Fruit fly (Drosophila melanogaster) whole organism, adult: ENCODE data around the gene IntS14.
A peak's percentile ranks its signal among the peaks of the same experiment; 100 is the strongest.

Source experiments
- CG11617 ChIP-seq: fragments of 200-800 bp; sonication (Bioruptor generic); optimal IDR thresholded peaks from 2 replicates; lab custom pipeline; 2017; ENCODE audit warnings: mild to moderate bottlenecking, missing biosample characterization, missing genetic modification reagents, missing genetic modification characterization
- CG12768 ChIP-seq: fragments of 200-800 bp; sonication (Bioruptor generic); optimal IDR thresholded peaks from 2 replicates; lab custom pipeline; 2017; ENCODE audit warnings: missing biosample characterization, missing genetic modification characterization, mild to moderate bottlenecking, moderate library complexity, missing genetic modification reagents
- CG14711 ChIP-seq: fragments of 200-800 bp; sonication (Bioruptor generic); optimal IDR thresholded peaks from 2 replicates; lab custom pipeline; 2018; ENCODE audit warnings: missing biosample characterization, mild to moderate bottlenecking, missing genetic modification characterization, moderate library complexity
- CG1620 ChIP-seq: fragments of 200-800 bp; sonication (Bioruptor generic); optimal IDR thresholded peaks from 2 replicates; lab custom pipeline; 2016; ENCODE audit warnings: missing biosample characterization, missing genetic modification characterization
- CG33017 ChIP-seq: fragments of 200-800 bp; sonication (Bioruptor generic); optimal IDR thresholded peaks from 2 replicates; lab custom pipeline; 2018; ENCODE audit warnings: missing biosample characterization, mild to moderate bottlenecking, missing genetic modification characterization, moderate library complexity
- CG5204 ChIP-seq: fragments of 200-800 bp; sonication (Bioruptor generic); optimal IDR thresholded peaks from 2 replicates; lab custom pipeline; 2016; ENCODE audit warnings: missing biosample characterization, missing genetic modification characterization
- CG7045 ChIP-seq: fragments of 200-800 bp; sonication (Bioruptor generic); optimal IDR thresholded peaks from 2 replicates; lab custom pipeline; 2017; ENCODE audit warnings: missing biosample characterization, mild to moderate bottlenecking, missing genetic modification characterization
- CG7101 ChIP-seq: fragments of 200-800 bp; sonication (Bioruptor generic); optimal IDR thresholded peaks from 2 replicates; lab custom pipeline; 2018; ENCODE audit warnings: missing biosample characterization, mild to moderate bottlenecking, missing genetic modification characterization, moderate library complexity
- Clk ChIP-seq: fragments of 200-800 bp; sonication (Bioruptor generic); optimal IDR thresholded peaks from 2 replicates; lab custom pipeline; 2017; ENCODE audit warnings: missing biosample characterization, missing genetic modification characterization
- Crg-1 ChIP-seq: fragments of 200-800 bp; sonication (Bioruptor generic); optimal IDR thresholded peaks from 2 replicates; lab custom pipeline; 2016; ENCODE audit warnings: missing biosample characterization, missing genetic modification characterization
- Hr96 ChIP-seq: fragments of 200-800 bp; sonication (Bioruptor generic); optimal IDR thresholded peaks from 2 replicates; lab custom pipeline; 2016; ENCODE audit warnings: missing biosample characterization, missing genetic modification characterization
- Mnt ChIP-seq: fragments of 200-800 bp; sonication (Bioruptor generic); optimal IDR thresholded peaks from 2 replicates; lab custom pipeline; 2016; ENCODE audit warnings: missing biosample characterization, mild to moderate bottlenecking, missing genetic modification characterization
- bab1 ChIP-seq: fragments of 200-800 bp; sonication (Bioruptor generic); optimal IDR thresholded peaks from 3 replicates; lab custom pipeline; 2019; ENCODE audit warnings: missing biosample characterization, mild to moderate bottlenecking, missing genetic modification characterization, moderate library complexity
- cic ChIP-seq: fragments of 200-800 bp; sonication (Bioruptor generic); optimal IDR thresholded peaks from 2 replicates; lab custom pipeline; 2017; ENCODE audit warnings: missing biosample characterization, mild to moderate bottlenecking, missing genetic modification characterization, moderate library complexity
- cnc ChIP-seq, 2 experiments: fragments of >200 bp; optimal IDR thresholded peaks; 2 replicates each; lab custom pipeline; 2017
- kay ChIP-seq: fragments of 200-800 bp; sonication (Bioruptor generic); peaks from one replicate; lab custom pipeline; 2016; ENCODE audit warnings: missing biosample characterization, missing genetic modification characterization, borderline replicate concordance
- ovo ChIP-seq: fragments of 200-800 bp; sonication (Bioruptor generic); optimal IDR thresholded peaks from 2 replicates; lab custom pipeline; 2016; ENCODE audit warnings: missing biosample characterization, missing genetic modification characterization
- pad ChIP-seq: fragments of 200-800 bp; sonication (Bioruptor generic); optimal IDR thresholded peaks from 3 replicates; lab custom pipeline; 2017; ENCODE audit warnings: missing biosample characterization, missing genetic modification characterization, mild to moderate bottlenecking, moderate library complexity, missing genetic modification reagents
- tj ChIP-seq: fragments of 200-800 bp; sonication (Bioruptor generic); optimal IDR thresholded peaks from 3 replicates; lab custom pipeline; 2017; ENCODE audit warnings: missing biosample characterization, mild to moderate bottlenecking, missing genetic modification characterization, moderate library complexity
- toe ChIP-seq: fragments of 200-800 bp; sonication (Bioruptor generic); optimal IDR thresholded peaks from 2 replicates; lab custom pipeline; 2016; ENCODE audit warnings: missing biosample characterization, missing genetic modification characterization

The IntS14 gene

DNA sequence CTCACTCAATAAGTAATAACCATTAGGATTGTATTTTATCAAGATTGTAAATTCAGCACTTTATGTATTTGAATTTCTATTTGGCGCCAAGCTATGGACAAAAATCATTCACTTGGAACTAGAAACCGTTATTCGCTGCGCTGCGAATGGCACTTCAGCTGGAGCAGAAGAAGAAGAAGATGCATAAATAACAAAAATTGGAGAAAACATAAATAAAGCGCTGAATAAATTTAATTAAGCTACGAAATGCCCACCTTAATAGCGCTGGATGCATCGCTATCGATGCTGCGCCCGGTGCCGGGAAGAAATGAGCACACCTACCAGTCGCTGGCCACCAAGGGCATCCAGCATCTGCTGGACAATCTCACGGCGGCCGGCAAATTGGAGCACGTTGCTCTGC is at the start of gene IntS14:
IntS14 (plus strand) TSS at position 150 of the 400 bp plus-strand sequence.
- TF ChIP-seq CG11617 (GFP tag; lab: Kevin White, UChicago) (no peak), cic (no peak), Clk (no peak), tj (GFP tag; lab: Kevin White, UChicago) (peak; percentile 88), ovo (peak; percentile 92), CG33017 (tag; lab: Kevin White, UChicago) (no peak), CG1620 (GFP tag; lab: Kevin White, UChicago) (no peak), Mnt (GFP tag; lab: Kevin White, UChicago) (no peak), cnc (optimal IDR thresholded peaks at IDR 0.05; lab: Kevin White, UChicago) (no peak), bab1 (GFP tag; lab: Kevin White, UChicago) (peak; percentile 13)

DNA sequence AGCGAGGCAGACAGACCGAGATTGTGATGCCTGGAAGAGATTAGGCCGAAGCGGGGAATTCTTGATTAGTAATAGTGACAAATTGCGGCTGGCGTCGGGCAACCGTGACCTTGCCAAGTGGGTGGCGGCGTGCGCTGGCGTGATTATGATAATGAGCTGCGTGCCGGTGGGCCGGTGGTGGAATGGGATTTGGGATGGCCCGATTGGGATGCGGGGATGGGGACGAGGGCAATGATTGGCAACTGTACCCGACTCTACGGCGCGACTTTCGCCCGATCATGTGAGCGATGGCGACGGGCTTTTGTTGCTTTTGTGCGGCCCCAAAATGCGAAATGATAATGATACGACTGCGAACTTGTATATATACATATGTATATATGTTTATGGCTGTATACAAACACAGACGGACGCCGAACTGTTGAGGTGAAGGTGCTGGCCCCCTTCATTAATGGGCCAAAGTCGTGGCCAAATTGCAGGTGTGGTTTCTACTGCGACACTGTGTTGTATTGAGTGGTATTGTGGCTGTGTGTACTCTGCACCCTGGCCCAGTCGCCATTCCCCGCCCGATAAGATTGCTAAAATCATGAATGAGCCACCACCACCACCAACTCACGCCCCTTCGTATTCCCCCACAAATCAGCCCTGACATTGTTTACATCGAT is 47.5 kb upstream of the IntS14 start:
- no peak for TF ChIP-seq CG14711
- peak; percentile 97 for TF ChIP-seq kay (GFP tag; lab: Kevin White, UChicago)
- TF ChIP-seq Hr96 (GFP tag; lab: Kevin White, UChicago), result peak; percentile 34
- no peak for TF ChIP-seq CG1620 (GFP tag; lab: Kevin White, UChicago)
- TF ChIP-seq cnc (optimal IDR thresholded peaks at IDR 0.05; lab: Kevin White, UChicago), result no peak
- TF ChIP-seq ovo, result no peak
- no peak for TF ChIP-seq Crg-1 (GFP tag; lab: Kevin White, UChicago)
- TF ChIP-seq CG5204 (GFP tag; lab: Kevin White, UChicago), result no peak
- TF ChIP-seq pad (GFP tag; lab: Kevin White, UChicago), result no peak
- TF ChIP-seq CG7045 (GFP tag; lab: Kevin White, UChicago), result peak; percentile 26
- TF ChIP-seq CG12768 (GFP tag; lab: Kevin White, UChicago), result peak; percentile 82
- TF ChIP-seq cic, result peak; percentile 99
- TF ChIP-seq Clk, result no peak
- peak; percentile 18 for TF ChIP-seq CG33017 (tag; lab: Kevin White, UChicago)
- TF ChIP-seq toe, result peak; percentile 26
- no peak for TF ChIP-seq CG7101 (tag; lab: Kevin White, UChicago)
- peak; percentile 57 for TF ChIP-seq Mnt (GFP tag; lab: Kevin White, UChicago)
- TF ChIP-seq bab1 (GFP tag; lab: Kevin White, UChicago), result no peak
- TF ChIP-seq CG11617 (GFP tag; lab: Kevin White, UChicago), result no peak
- no peak for TF ChIP-seq tj (GFP tag; lab: Kevin White, UChicago)

DNA sequence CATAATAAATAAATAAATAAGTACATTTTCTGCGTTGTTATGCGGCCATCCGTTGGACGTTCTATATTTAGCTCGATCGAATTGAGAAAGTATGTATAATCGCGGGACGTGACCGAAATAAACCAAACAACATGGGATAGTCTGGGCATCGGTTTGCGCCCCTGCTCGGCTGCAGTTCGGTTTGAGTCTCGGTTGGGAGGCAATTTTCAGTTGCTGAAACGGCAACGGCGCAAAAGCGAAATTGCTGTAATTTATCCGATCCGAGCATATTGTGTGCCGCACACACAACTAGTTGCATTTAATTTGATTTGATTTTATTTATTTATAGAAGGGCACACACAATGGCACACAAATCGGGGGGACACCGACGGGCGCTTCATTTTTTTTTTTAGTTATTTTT is 46.1 kb upstream of the IntS14 start:
- peak; percentile 28 for TF ChIP-seq Mnt (GFP tag; lab: Kevin White, UChicago)
- no peak for TF ChIP-seq kay (GFP tag; lab: Kevin White, UChicago)
- TF ChIP-seq CG11617 (GFP tag; lab: Kevin White, UChicago), result no peak
- TF ChIP-seq CG1620 (GFP tag; lab: Kevin White, UChicago), result no peak
- TF ChIP-seq cic, result no peak
- no peak for TF ChIP-seq CG7101 (tag; lab: Kevin White, UChicago)
- no peak for TF ChIP-seq Clk
- no peak for TF ChIP-seq CG33017 (tag; lab: Kevin White, UChicago)
- peak; percentile 7 for TF ChIP-seq toe
- no peak for TF ChIP-seq CG12768 (GFP tag; lab: Kevin White, UChicago)
- TF ChIP-seq tj (GFP tag; lab: Kevin White, UChicago), result peak; percentile 27
- TF ChIP-seq Crg-1 (GFP tag; lab: Kevin White, UChicago), result no peak
- TF ChIP-seq cnc (optimal IDR thresholded peaks at IDR 0.05; lab: Kevin White, UChicago), result no peak
- no peak for TF ChIP-seq Hr96 (GFP tag; lab: Kevin White, UChicago)
- no peak for TF ChIP-seq ovo
- TF ChIP-seq CG5204 (GFP tag; lab: Kevin White, UChicago), result peak; percentile 39
- no peak for TF ChIP-seq pad (GFP tag; lab: Kevin White, UChicago)
- no peak for TF ChIP-seq CG14711
- TF ChIP-seq CG7045 (GFP tag; lab: Kevin White, UChicago), result no peak
- TF ChIP-seq bab1 (GFP tag; lab: Kevin White, UChicago), result no peak

DNA sequence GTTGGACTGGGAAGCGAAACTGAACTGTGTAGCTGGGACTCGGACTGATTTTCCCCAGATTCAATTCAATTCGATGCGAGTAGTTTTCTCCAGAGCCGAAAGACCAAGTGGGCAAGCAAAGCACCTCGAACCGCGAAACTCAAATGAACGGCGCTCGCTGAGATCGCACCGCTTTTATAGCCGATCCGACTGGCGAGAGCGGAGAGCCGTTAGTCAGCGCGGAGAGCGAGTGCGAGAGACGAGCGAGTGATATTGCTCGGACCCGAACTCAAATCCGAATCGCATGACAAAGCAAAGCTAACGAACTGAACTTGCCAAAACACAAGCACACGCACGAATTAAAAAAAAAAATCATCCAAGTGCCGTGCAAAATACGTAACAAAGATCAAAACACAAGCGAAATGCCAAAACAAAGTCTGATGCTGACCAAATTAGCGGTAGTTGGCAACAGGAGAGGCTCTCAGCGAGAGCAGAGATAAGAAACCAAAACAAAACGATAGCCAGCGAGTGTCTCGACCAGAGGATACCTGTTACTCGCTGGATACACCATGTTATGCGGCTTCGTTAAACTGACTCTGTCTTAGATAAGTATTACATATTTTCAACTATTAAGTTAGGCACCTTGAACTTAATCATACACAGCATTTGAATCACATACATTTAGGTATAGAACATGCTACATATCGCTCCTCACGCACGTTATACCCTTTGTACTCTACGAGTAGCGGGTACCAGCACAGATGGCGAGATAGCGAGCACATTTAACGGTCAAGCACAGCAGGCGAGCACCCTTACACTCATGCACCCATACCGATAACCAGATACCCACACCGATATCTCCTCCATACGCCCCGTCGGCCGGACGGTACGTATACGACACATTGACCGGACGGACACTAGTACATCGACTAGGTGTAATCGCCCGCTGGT is 45.1 kb upstream of the IntS14 start:
- TF ChIP-seq kay (GFP tag; lab: Kevin White, UChicago) (peak; percentile 97), Hr96 (GFP tag; lab: Kevin White, UChicago) (peak; percentile 57), ovo (peak; percentile 93), CG12768 (GFP tag; lab: Kevin White, UChicago) (peak; percentile 94), Crg-1 (GFP tag; lab: Kevin White, UChicago) (peak; percentile 49), bab1 (GFP tag; lab: Kevin White, UChicago) (peak; percentile 49), CG14711 (peak; percentile 59), tj (GFP tag; lab: Kevin White, UChicago) (peak; percentile 63), CG5204 (GFP tag; lab: Kevin White, UChicago) (peak; percentile 77), CG7101 (tag; lab: Kevin White, UChicago) (peak; percentile 71), toe (peak; percentile 64), Clk (no peak), CG11617 (GFP tag; lab: Kevin White, UChicago) (peak; percentile 79), pad (GFP tag; lab: Kevin White, UChicago) (peak; percentile 52), CG33017 (tag; lab: Kevin White, UChicago) (peak; percentile 70), Mnt (GFP tag; lab: Kevin White, UChicago) (peak; percentile 66), cnc (optimal IDR thresholded peaks at IDR 0.05; lab: Kevin White, UChicago) (no peak), cic (peak; percentile 78), CG1620 (GFP tag; lab: Kevin White, UChicago) (peak; percentile 64), CG7045 (GFP tag; lab: Kevin White, UChicago) (peak; percentile 45)
